Worm (Caenorhabditis elegans): ENCODE measurements around the gene W02A2.12.

DNA sequence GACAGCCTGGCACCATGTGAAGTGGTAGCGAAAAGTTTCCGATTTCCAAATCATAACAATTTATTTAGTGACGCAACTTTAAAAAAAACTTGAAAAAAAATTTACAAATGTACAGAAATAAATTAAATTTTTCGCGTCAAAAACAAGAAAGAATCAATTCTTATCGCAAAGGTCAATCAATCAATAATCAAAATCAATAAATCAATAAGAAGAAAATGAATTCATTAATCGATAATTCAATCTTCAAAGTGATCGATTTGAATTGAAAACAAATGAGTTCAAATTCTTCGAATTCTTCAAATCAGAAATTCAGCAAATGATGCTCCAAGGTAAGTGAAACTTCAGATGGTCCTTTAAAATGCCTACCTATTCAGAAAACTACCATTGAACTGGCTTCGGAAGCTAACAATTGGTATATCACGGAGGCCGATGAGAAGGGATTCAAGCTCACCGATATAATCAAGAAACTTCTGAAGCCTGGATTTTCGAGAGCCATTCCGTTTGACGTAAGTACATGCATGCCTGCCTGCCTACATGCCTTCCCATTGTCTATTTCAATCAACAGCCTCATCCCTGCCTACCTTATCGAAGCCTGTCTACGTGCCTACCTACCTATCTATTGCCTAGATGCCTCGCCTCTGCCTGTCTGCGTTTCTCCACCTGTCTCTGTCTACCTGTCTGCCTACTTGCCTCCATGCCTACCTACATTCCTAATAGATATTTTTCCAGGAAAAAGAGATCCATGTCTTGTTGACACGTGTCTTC lies 28.6 kb downstream of the W02A2.12 start:
- TF ChIP-seq ama-1 (optimal IDR thresholded peaks at IDR 0.05) (no peak), hmbx-1 (tag; optimal IDR thresholded peaks at IDR 0.05) (no peak), tbx-11 (GFP tag; IDR thresholded peaks at IDR 0.05) (no peak), B0310.2 (tag; optimal IDR thresholded peaks at IDR 0.05) (no peak), flt-1 (GFP tag; IDR thresholded peaks at IDR 0.05) (no peak), scrt-1 (GFP tag; IDR thresholded peaks at IDR 0.05) (no peak)
